Worm (Caenorhabditis elegans): ENCODE results near the gene T01D1.7.

DNA sequence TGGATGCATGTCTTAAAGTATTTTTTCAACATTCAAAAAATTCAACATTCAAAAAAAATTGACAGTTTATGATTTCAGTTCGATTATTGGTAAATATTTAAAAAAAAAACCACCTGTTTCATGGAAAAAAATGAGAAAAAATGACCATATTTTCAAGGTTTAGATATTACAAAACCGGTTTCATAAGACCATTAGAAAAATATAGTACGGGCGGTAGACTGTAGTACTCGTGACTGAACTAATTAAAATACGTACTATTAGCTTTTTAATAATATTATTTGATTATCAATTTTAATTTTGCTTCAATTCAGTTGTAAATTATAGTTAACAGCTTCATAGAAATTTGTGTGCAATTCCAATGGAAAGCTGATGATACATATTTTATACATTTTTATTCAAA lies 3.0 kb upstream of the T01D1.7 start:
- no peak for TF ChIP-seq ref-1 (GFP tag; conservative IDR thresholded peaks at IDR 0.05)
- TF ChIP-seq klf-2 (GFP tag; conservative IDR thresholded peaks at IDR 0.05): no peak
- no peak for TF ChIP-seq cog-1 (tag; optimal IDR thresholded peaks at IDR 0.05)
- no peak for TF ChIP-seq tab-1 (GFP tag; IDR thresholded peaks at IDR 0.05)
- TF ChIP-seq med-1 (GFP tag; optimal IDR thresholded peaks at IDR 0.05; ENCODE audit: insufficient read depth): no peak
